Worm (Caenorhabditis elegans): ENCODE measurements around the gene F22F7.2.

The F22F7.2 gene

DNA sequence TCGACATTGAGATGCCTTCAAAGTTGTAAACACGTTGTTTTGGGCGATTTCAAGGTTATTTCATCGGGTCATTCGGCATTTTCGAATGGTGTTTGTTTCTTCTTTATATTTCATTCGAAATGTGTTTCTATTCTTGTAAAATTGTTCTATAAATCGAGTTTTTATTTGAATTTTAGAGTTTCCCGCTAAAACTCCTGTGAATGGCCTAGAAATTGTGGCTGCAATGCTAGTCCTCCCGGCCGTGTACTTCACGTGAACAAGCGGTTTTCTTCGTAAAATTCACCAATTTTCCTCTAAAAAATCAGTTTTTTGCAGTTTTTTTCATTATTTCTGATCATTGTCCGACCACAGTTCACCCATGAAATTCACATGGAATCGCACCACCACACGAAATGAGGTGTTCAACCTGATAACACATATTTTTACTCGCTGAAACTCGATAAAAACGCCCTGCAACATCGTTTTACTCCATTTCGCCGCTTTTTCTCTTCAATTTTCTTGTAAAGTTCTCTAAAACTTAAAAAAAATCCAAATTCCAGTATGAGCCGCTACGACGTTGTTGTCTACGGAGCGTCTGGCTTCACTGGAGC is 4.5 kb downstream of the F22F7.2 start, which contains the start of gene ldp-1 (continued):
- TF ChIP-seq hlh-26 (GFP tag; conservative IDR thresholded peaks at IDR 0.05) (no peak), aptf-2 (GFP tag; conservative IDR thresholded peaks at IDR 0.05) (0 out of 2 replicates have a peak, but pooled peaks have one; percentile 58), hmg-20 (GFP tag; IDR thresholded peaks at IDR 0.05) (no peak), ZK185.1 (tag; optimal IDR thresholded peaks at IDR 0.05; ENCODE audit: poor library complexity, severe bottlenecking) (peak; percentile 85), nhr-80 (tag; optimal IDR thresholded peaks at IDR 0.05) (no peak), efl-1 (GFP tag; optimal IDR thresholded peaks at IDR 0.05) (peak; percentile 49), ztf-28 (GFP tag; IDR thresholded peaks at IDR 0.05) (no peak), lag-1 (GFP tag; IDR thresholded peaks at IDR 0.05) (no peak), akir-1 (GFP tag; optimal IDR thresholded peaks at IDR 0.05) (no peak), nhr-179 (tag; optimal IDR thresholded peaks at IDR 0.05) (no peak), ztf-26 (tag; optimal IDR thresholded peaks at IDR 0.05) (no peak), nhr-27 (tag; optimal IDR thresholded peaks at IDR 0.05) (no peak), nhr-120 (GFP tag; IDR thresholded peaks at IDR 0.05) (no peak), dpff-1 (tag; optimal IDR thresholded peaks at IDR 0.05) (no peak), K11D2.4 (GFP tag; IDR thresholded peaks at IDR 0.05) (0 out of 2 replicates have a peak, but pooled peaks have one; percentile 46), hmg-1.2 (GFP tag; IDR thresholded peaks at IDR 0.05) (no peak), mcd-1 (GFP tag; IDR thresholded peaks at IDR 0.05) (peak; percentile 76), F49E8.2 (tag; optimal IDR thresholded peaks at IDR 0.05; ENCODE audit: insufficient read depth) (no peak), egl-44 (GFP tag; IDR thresholded peaks at IDR 0.05) (no peak), hlh-12 (tag; optimal IDR thresholded peaks at IDR 0.05) (no peak), fkh-3 (tag; optimal IDR thresholded peaks at IDR 0.05) (no peak), C17E4.6 (GFP tag; IDR thresholded peaks at IDR 0.05) (no peak), ceh-27 (GFP tag; optimal IDR thresholded peaks at IDR 0.05) (peak; percentile 47), ceh-79 (tag; optimal IDR thresholded peaks at IDR 0.05) (no peak), xnd-1 (tag; optimal IDR thresholded peaks at IDR 0.05) (peak; percentile 8), F55B11.4 (tag; optimal IDR thresholded peaks at IDR 0.05; ENCODE audit: borderline replicate concordance, insufficient read depth) (no peak), F52B5.7 (tag; optimal IDR thresholded peaks at IDR 0.05) (no peak), B0019.2 (GFP tag; conservative IDR thresholded peaks at IDR 0.05) (no peak), bed-1 (GFP tag; IDR thresholded peaks at IDR 0.05) (0 out of 2 replicates have a peak, but pooled peaks have one; percentile 32), snpc-1.1 (tag; optimal IDR thresholded peaks at IDR 0.05; ENCODE audit: insufficient read depth) (peak; percentile 42), ets-4 (GFP tag; optimal IDR thresholded peaks at IDR 0.05) (no peak), hsf-1 (GFP tag; IDR thresholded peaks at IDR 0.05) (no peak), madf-3 (GFP tag; IDR thresholded peaks at IDR 0.05) (no peak), repo-1 (tag; optimal IDR thresholded peaks at IDR 0.05) (no peak), mes-4 (tag; optimal IDR thresholded peaks at IDR 0.05) (no peak), let-526 (GFP tag; IDR thresholded peaks at IDR 0.05) (no peak), snpc-4 (GFP tag; optimal IDR thresholded peaks at IDR 0.05) (no peak), snpc-4 (tag; optimal IDR thresholded peaks at IDR 0.05) (peak in 3 of 4 experiments; percentile 16 to 28 (median 26)), tbx-9 (tag; optimal IDR thresholded peaks at IDR 0.05; ENCODE audit: borderline replicate concordance) (no peak), cebp-2 (GFP tag; IDR thresholded peaks at IDR 0.05) (no peak), dox-1 (GFP tag; IDR thresholded peaks at IDR 0.05) (peak; percentile 43; the same call in 1 of the 2 replicates), sdz-38 (tag; optimal IDR thresholded peaks at IDR 0.05) (no peak), ztf-18 (tag; optimal IDR thresholded peaks at IDR 0.05) (no peak), attf-6 (GFP tag; IDR thresholded peaks at IDR 0.05) (no peak), B0336.3 (GFP tag; IDR thresholded peaks at IDR 0.05) (0 out of 2 replicates have a peak, but pooled peaks have one; percentile 39), die-1 (tag; optimal IDR thresholded peaks at IDR 0.05) (no peak), zfh-2 (GFP tag; conservative IDR thresholded peaks at IDR 0.05) (no peak), T26A5.8 (tag; optimal IDR thresholded peaks at IDR 0.05) (no peak), lir-1 (GFP tag; conservative IDR thresholded peaks at IDR 0.05) (peak; percentile 50; the same call in 1 of the 2 replicates)

Data from whole organism, young adult.